Fruit fly (Drosophila melanogaster) whole organism, embryonic: ENCODE data around the gene Mpc1.
A peak's percentile ranks its signal among the peaks of the same experiment; 100 is the strongest.

Source experiments
- Adf1 ChIP-seq: fragments of 200-800 bp; sonication (Bioruptor generic); IDR thresholded peaks from 2 replicates; pipeline ENCODE4 v1.3.6; 2022; ENCODE audit warnings: missing biosample characterization, missing genetic modification characterization
- B-H1 ChIP-seq: fragments of 200-800 bp; sonication (Bioruptor generic); IDR thresholded peaks from 3 replicates; pipeline ENCODE4 v1.3.6; 2022; ENCODE audit warnings: missing biosample characterization, missing genetic modification characterization
- C15 ChIP-seq: fragments of 200-800 bp; sonication (Bioruptor generic); IDR thresholded peaks from 3 replicates; pipeline ENCODE4 v1.3.6; 2022; ENCODE audit warnings: missing biosample characterization, missing genetic modification characterization
- CG10565 ChIP-seq: fragments of 200-800 bp; sonication (Bioruptor generic); optimal IDR thresholded peaks from 3 replicates; lab custom pipeline; 2016; ENCODE audit warnings: missing biosample characterization, mild to moderate bottlenecking, missing genetic modification characterization
- CG12659 ChIP-seq: fragments of 200-800 bp; sonication (Bioruptor generic); optimal IDR thresholded peaks from 3 replicates; lab custom pipeline; 2017; ENCODE audit warnings: mild to moderate bottlenecking, missing biosample characterization, missing genetic modification reagents, missing genetic modification characterization
- CG15269 ChIP-seq: fragments of 200-800 bp; sonication (Bioruptor generic); optimal IDR thresholded peaks from 2 replicates; lab custom pipeline; 2018; ENCODE audit warnings: missing biosample characterization, mild to moderate bottlenecking, missing genetic modification characterization, moderate library complexity
- CG17359 ChIP-seq: fragments of 200-800 bp; sonication (Bioruptor generic); optimal IDR thresholded peaks from 3 replicates; lab custom pipeline; 2018; ENCODE audit warnings: missing biosample characterization, mild to moderate bottlenecking, missing genetic modification characterization, moderate library complexity
- CG2116 ChIP-seq: fragments of 200-800 bp; sonication (Bioruptor generic); optimal IDR thresholded peaks from 3 replicates; lab custom pipeline; 2018; ENCODE audit warnings: missing biosample characterization, mild to moderate bottlenecking, missing genetic modification characterization
- CG30020 ChIP-seq: fragments of 200-800 bp; optimal IDR thresholded peaks from 2 replicates; lab custom pipeline; 2019; ENCODE audit warnings: missing biosample characterization, mild to moderate bottlenecking, missing genetic modification characterization, moderate library complexity
- CG32767 ChIP-seq: fragments of 200-800 bp; sonication (Bioruptor generic); IDR thresholded peaks from 2 replicates; pipeline ENCODE4 v1.3.6; 2022; ENCODE audit warnings: missing biosample characterization, missing genetic modification characterization
- CG33213 ChIP-seq: fragments of 200-800 bp; sonication (Bioruptor generic); optimal IDR thresholded peaks from 3 replicates; lab custom pipeline; 2016; ENCODE audit warnings: missing biosample characterization, missing genetic modification characterization
- CG4282 ChIP-seq: fragments of 200-800 bp; sonication (Bioruptor generic); optimal IDR thresholded peaks from 2 replicates; lab custom pipeline; 2016; ENCODE audit warnings: missing biosample characterization, missing genetic modification characterization
- CG4360 ChIP-seq: fragments of 200-800 bp; sonication (Bioruptor generic); IDR thresholded peaks from 2 replicates; pipeline ENCODE4 v1.3.6; 2022; ENCODE audit warnings: missing biosample characterization, missing genetic modification characterization
- CG5180 ChIP-seq: fragments of 200-800 bp; sonication (Bioruptor generic); optimal IDR thresholded peaks from 3 replicates; lab custom pipeline; 2017; ENCODE audit warnings: missing biosample characterization, missing genetic modification characterization, mild to moderate bottlenecking, moderate library complexity, missing genetic modification reagents
- CG7839 ChIP-seq: fragments of 200-800 bp; sonication (Bioruptor generic); optimal IDR thresholded peaks from 3 replicates; lab custom pipeline; 2018; ENCODE audit warnings: missing biosample characterization, mild to moderate bottlenecking, missing genetic modification characterization, moderate library complexity
- CG8089 ChIP-seq: fragments of 200-800 bp; sonication (Bioruptor generic); optimal IDR thresholded peaks from 3 replicates; lab custom pipeline; 2016; ENCODE audit warnings: missing biosample characterization, missing genetic modification characterization
- CG8281 ChIP-seq: fragments of 200-800 bp; sonication (Bioruptor generic); optimal IDR thresholded peaks from 2 replicates; lab custom pipeline; 2018; ENCODE audit warnings: missing biosample characterization, mild to moderate bottlenecking, missing genetic modification characterization, moderate library complexity
- CG8765 ChIP-seq: fragments of 200-800 bp; sonication (Bioruptor generic); IDR thresholded peaks from 2 replicates; pipeline ENCODE4 v1.3.6; 2022; ENCODE audit warnings: missing biosample characterization, missing genetic modification characterization
- CG9727 ChIP-seq: fragments of 200-800 bp; sonication (Bioruptor generic); optimal IDR thresholded peaks from 3 replicates; lab custom pipeline; 2017; ENCODE audit warnings: missing biosample characterization, mild to moderate bottlenecking, missing genetic modification characterization
- Dip2 ChIP-seq: fragments of 200-800 bp; sonication (Bioruptor generic); IDR thresholded peaks from 2 replicates; pipeline ENCODE4 v1.3.6; 2022; ENCODE audit warnings: missing biosample characterization, missing genetic modification characterization
- Dp ChIP-seq: fragments of 200-800 bp; sonication (Bioruptor generic); optimal IDR thresholded peaks from 2 replicates; lab custom pipeline; 2018; ENCODE audit warnings: missing biosample characterization, mild to moderate bottlenecking, missing genetic modification characterization, moderate library complexity
- Fer3 ChIP-seq: fragments of 200-800 bp; sonication (Bioruptor generic); optimal IDR thresholded peaks from 2 replicates; lab custom pipeline; 2018; ENCODE audit warnings: missing biosample characterization, mild to moderate bottlenecking, missing genetic modification characterization, moderate library complexity
- HLH3B ChIP-seq: fragments of 200-800 bp; sonication (Bioruptor generic); IDR thresholded peaks from 2 replicates; pipeline ENCODE4 v1.3.6; 2022; ENCODE audit warnings: missing biosample characterization, missing genetic modification characterization
- Lhr ChIP-seq: fragments of 200-800 bp; sonication (Bioruptor generic); optimal IDR thresholded peaks from 3 replicates; lab custom pipeline; 2017; ENCODE audit warnings: mild to moderate bottlenecking, missing biosample characterization, missing genetic modification reagents, missing genetic modification characterization
- Max ChIP-seq: fragments of 200-800 bp; sonication (Bioruptor generic); optimal IDR thresholded peaks from 2 replicates; lab custom pipeline; 2016; ENCODE audit warnings: missing biosample characterization, mild to moderate bottlenecking, missing genetic modification characterization
- Mes4 ChIP-seq: fragments of 200-800 bp; sonication (Bioruptor generic); optimal IDR thresholded peaks from 2 replicates; lab custom pipeline; 2016; ENCODE audit warnings: missing biosample characterization, missing genetic modification characterization
- Side ChIP-seq: fragments of 200-800 bp; sonication (Bioruptor generic); optimal IDR thresholded peaks from 2 replicates; lab custom pipeline; 2016; ENCODE audit warnings: missing biosample characterization, missing genetic modification characterization
- bowl ChIP-seq: fragments of 200-800 bp; sonication (Bioruptor generic); IDR thresholded peaks from 2 replicates; pipeline ENCODE4 v1.3.6; 2022; ENCODE audit warnings: missing biosample characterization, missing genetic modification characterization
- chn ChIP-seq: fragments of 200-800 bp; sonication (Bioruptor generic); optimal IDR thresholded peaks from 2 replicates; lab custom pipeline; 2016; ENCODE audit warnings: missing biosample characterization, missing genetic modification characterization
- croc ChIP-seq: fragments of 200-800 bp; sonication (Bioruptor generic); conservative IDR thresholded peaks from 3 replicates; pipeline ENCODE4 v1.3.6; 2022; ENCODE audit warnings: missing biosample characterization, missing genetic modification characterization
- ewg ChIP-seq: fragments of 200-800 bp; sonication (Bioruptor generic); optimal IDR thresholded peaks from 3 replicates; lab custom pipeline; 2017; ENCODE audit warnings: mild to moderate bottlenecking, missing biosample characterization, missing genetic modification reagents, missing genetic modification characterization
- fd102C ChIP-seq: fragments of 200-800 bp; sonication (Bioruptor generic); optimal IDR thresholded peaks from 2 replicates; lab custom pipeline; 2018; ENCODE audit warnings: missing biosample characterization, mild to moderate bottlenecking, missing genetic modification characterization, moderate library complexity
- fd3F ChIP-seq: fragments of 200-800 bp; sonication (Bioruptor generic); optimal IDR thresholded peaks from 2 replicates; lab custom pipeline; 2018; ENCODE audit warnings: missing biosample characterization, mild to moderate bottlenecking, missing genetic modification characterization, moderate library complexity
- gsb-n ChIP-seq: fragments of 200-800 bp; sonication (Bioruptor generic); optimal IDR thresholded peaks from 3 replicates; lab custom pipeline; 2018; ENCODE audit warnings: missing biosample characterization, mild to moderate bottlenecking, missing genetic modification characterization
- h ChIP-seq: fragments of >200 bp; optimal IDR thresholded peaks from 2 replicates; lab custom pipeline; 2017
- her ChIP-seq: fragments of 200-800 bp; sonication (Bioruptor generic); optimal IDR thresholded peaks from 2 replicates; lab custom pipeline; 2016; ENCODE audit warnings: missing biosample characterization, missing genetic modification characterization
- ind ChIP-seq: fragments of 200-800 bp; sonication (Bioruptor generic); optimal IDR thresholded peaks from 3 replicates; lab custom pipeline; 2016; ENCODE audit warnings: missing biosample characterization, missing genetic modification characterization
- jigr1 ChIP-seq: fragments of 200-800 bp; sonication (Bioruptor generic); IDR thresholded peaks from 3 replicates; pipeline ENCODE4 v1.3.6; 2022; ENCODE audit warnings: missing biosample characterization, missing genetic modification characterization
- jumu ChIP-seq: fragments of 200-800 bp; sonication (Bioruptor generic); optimal IDR thresholded peaks from 3 replicates; lab custom pipeline; 2016; ENCODE audit warnings: missing biosample characterization, missing genetic modification characterization
- knrl ChIP-seq: fragments of 200-800 bp; sonication (Bioruptor generic); IDR thresholded peaks from 3 replicates; pipeline ENCODE4 v1.3.6; 2022; ENCODE audit warnings: missing biosample characterization, missing genetic modification characterization; ENCODE audit not compliant: partially characterized antibody
- lbe ChIP-seq: fragments of 200-800 bp; sonication (Bioruptor generic); optimal IDR thresholded peaks from 2 replicates; lab custom pipeline; 2016; ENCODE audit warnings: missing biosample characterization, mild to moderate bottlenecking, missing genetic modification characterization
- phol ChIP-seq: fragments of 200-800 bp; sonication (Bioruptor generic); optimal IDR thresholded peaks from 3 replicates; lab custom pipeline; 2018; ENCODE audit warnings: missing biosample characterization, mild to moderate bottlenecking, missing genetic modification characterization, moderate library complexity
- pros ChIP-seq: fragments of 200-800 bp; sonication (Bioruptor generic); optimal IDR thresholded peaks from 3 replicates; lab custom pipeline; 2019; ENCODE audit warnings: missing biosample characterization, mild to moderate bottlenecking, missing genetic modification characterization, moderate library complexity
- pzg ChIP-seq: fragments of 200-800 bp; sonication (Bioruptor generic); optimal IDR thresholded peaks from 3 replicates; lab custom pipeline; 2018; ENCODE audit warnings: missing biosample characterization, mild to moderate bottlenecking, missing genetic modification characterization, moderate library complexity
- salm ChIP-seq: fragments of 200-800 bp; sonication (Bioruptor generic); optimal IDR thresholded peaks from 2 replicates; lab custom pipeline; 2018; ENCODE audit warnings: missing biosample characterization, mild to moderate bottlenecking, missing genetic modification characterization
- stc ChIP-seq: fragments of 200-800 bp; sonication (Bioruptor generic); IDR thresholded peaks from 2 replicates; pipeline ENCODE4 v1.3.6; 2022; ENCODE audit warnings: missing biosample characterization, missing genetic modification characterization
- ttk ChIP-seq: fragments of 200-800 bp; sonication (Bioruptor generic); IDR thresholded peaks from 2 replicates; pipeline ENCODE4 v2.1.2; 2022; ENCODE audit warnings: missing biosample characterization, missing genetic modification characterization
- tx ChIP-seq: fragments of 200-800 bp; sonication (Bioruptor generic); optimal IDR thresholded peaks from 2 replicates; lab custom pipeline; 2016; ENCODE audit warnings: missing biosample characterization, missing genetic modification characterization
- yki ChIP-seq: fragments of >200 bp; optimal IDR thresholded peaks from 3 replicates; lab custom pipeline; 2018
- zfh2 ChIP-seq: fragments of 200-800 bp; sonication (Bioruptor generic); optimal IDR thresholded peaks from 2 replicates; lab custom pipeline; 2016; ENCODE audit warnings: missing biosample characterization, missing genetic modification characterization

The Mpc1 gene

DNA sequence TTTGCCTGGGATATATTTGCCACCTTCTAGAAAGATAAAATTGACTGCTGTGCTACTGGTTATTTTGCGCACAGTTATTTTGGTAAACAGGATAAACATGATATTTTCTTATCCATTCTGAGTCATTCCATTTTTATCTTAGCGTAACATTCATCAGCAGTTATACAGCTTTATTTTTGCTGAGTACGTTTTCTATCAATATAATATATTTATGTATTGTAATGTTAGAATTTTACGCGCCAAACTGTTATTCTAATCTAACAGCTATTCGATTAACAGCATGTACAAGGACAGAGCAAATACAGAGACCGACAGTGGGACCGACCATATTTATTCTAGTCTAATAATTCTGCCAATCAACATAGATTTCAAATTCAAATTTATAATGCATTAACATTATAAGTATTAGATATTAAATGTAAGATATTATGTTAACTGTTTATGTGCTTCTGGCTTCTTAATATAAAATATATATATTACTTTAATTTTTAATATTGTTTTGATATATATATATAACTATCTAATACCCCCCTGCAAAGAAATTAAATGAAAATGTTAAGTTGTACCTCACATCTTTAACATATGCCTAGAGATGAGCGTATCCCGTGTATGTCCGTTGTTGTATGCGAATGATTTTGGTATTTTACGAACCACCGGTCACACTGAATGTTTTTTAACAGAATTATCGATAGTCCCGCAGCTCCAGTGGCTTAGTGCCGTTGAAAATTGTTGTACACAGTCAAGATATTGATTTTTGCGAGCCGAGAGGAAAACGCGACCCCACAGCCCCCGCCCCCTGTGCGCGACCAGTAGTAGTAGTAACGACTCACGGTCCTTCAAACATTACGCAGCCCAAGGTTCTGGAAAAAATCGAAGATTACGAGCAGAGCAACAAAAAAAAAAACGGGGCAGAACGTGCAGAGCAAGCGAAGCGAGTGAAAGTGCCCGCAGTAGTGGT is 22.3 kb downstream of the Mpc1 start, which contains the start of gene EndoA (continued):
- no peak for TF ChIP-seq Max (GFP tag; lab: Kevin White, UChicago)
- no peak for TF ChIP-seq fd102C (GFP tag; lab: Kevin White, UChicago)
- TF ChIP-seq jumu, result peak; percentile 16
- 0 out of 2 replicates have a peak, but pooled peaks have one; percentile 42 for TF ChIP-seq HLH3B
- TF ChIP-seq CG33213 (GFP tag; lab: Kevin White, UChicago), result no peak
- peak; percentile 44 for TF ChIP-seq zfh2 (GFP tag; lab: Kevin White, UChicago)
- TF ChIP-seq CG17359 (tag; lab: Kevin White, UChicago), result peak; percentile 42
- TF ChIP-seq ind (GFP tag; lab: Kevin White, UChicago), result peak; percentile 28
- peak; percentile 67 for TF ChIP-seq CG9727 (GFP tag; lab: Kevin White, UChicago)
- TF ChIP-seq CG8765 (GFP tag; lab: Robert Waterston, UW), result no peak
- TF ChIP-seq yki (lab: Kevin White, UChicago), result no peak
- peak; percentile 41 for TF ChIP-seq Fer3
- TF ChIP-seq ttk (GFP tag; lab: Robert Waterston, UW), result no peak
- TF ChIP-seq Mes4 (GFP tag; lab: Kevin White, UChicago), result no peak
- no peak for TF ChIP-seq Dip2 (GFP tag; lab: Robert Waterston, UW)
- no peak for TF ChIP-seq C15 (GFP tag; lab: Robert Waterston, UW)
- peak; percentile 88 for TF ChIP-seq CG32767 (GFP tag; lab: Robert Waterston, UW)
- no peak for TF ChIP-seq croc (GFP tag; lab: Robert Waterston, UW)
- peak; percentile 65 for TF ChIP-seq CG2116 (GFP tag; lab: Kevin White, UChicago)
- TF ChIP-seq Lhr (GFP tag; lab: Kevin White, UChicago), result peak; percentile 56
- peak; percentile 54 for TF ChIP-seq Adf1 (GFP tag; lab: Robert Waterston, UW)
- TF ChIP-seq CG30020 (tag; lab: Kevin White, UChicago), result peak; percentile 47
- TF ChIP-seq bowl, result no peak
- TF ChIP-seq phol (tag; lab: Kevin White, UChicago), result peak; percentile 59
- TF ChIP-seq pzg (GFP tag; lab: Kevin White, UChicago), result peak; percentile 92
- peak; percentile 6 for TF ChIP-seq fd3F
- TF ChIP-seq gsb-n (tag; lab: Kevin White, UChicago), result peak; percentile 65
- TF ChIP-seq h (lab: Kevin White, UChicago), result no peak
- TF ChIP-seq CG8089 (GFP tag; lab: Kevin White, UChicago), result no peak
- TF ChIP-seq stc (GFP tag; lab: Robert Waterston, UW), result no peak
- TF ChIP-seq Side (GFP tag; lab: Kevin White, UChicago), result no peak
- TF ChIP-seq CG8281 (tag; lab: Kevin White, UChicago), result peak; percentile 27
- no peak for TF ChIP-seq CG5180
- no peak for TF ChIP-seq her (GFP tag; lab: Kevin White, UChicago)
- no peak for TF ChIP-seq chn (GFP tag; lab: Kevin White, UChicago)
- TF ChIP-seq knrl (GFP tag; lab: Robert Waterston, UW), result peak; percentile 74
- no peak for TF ChIP-seq ewg (GFP tag; lab: Kevin White, UChicago)
- no peak for TF ChIP-seq CG10565 (GFP tag; lab: Kevin White, UChicago)
- no peak for TF ChIP-seq salm
- no peak for TF ChIP-seq tx (GFP tag; lab: Kevin White, UChicago)
- TF ChIP-seq CG4282 (GFP tag; lab: Kevin White, UChicago), result no peak
- no peak for TF ChIP-seq lbe (GFP tag; lab: Kevin White, UChicago)
- TF ChIP-seq CG7839 (tag; lab: Kevin White, UChicago), result peak; percentile 65
- no peak for TF ChIP-seq B-H1 (GFP tag; lab: Robert Waterston, UW)
- no peak for TF ChIP-seq jigr1 (GFP tag; lab: Robert Waterston, UW)
- TF ChIP-seq CG4360 (GFP tag; lab: Robert Waterston, UW), result no peak
- peak; percentile 53 for TF ChIP-seq Dp
- no peak for TF ChIP-seq pros (GFP tag; lab: Kevin White, UChicago)
- peak; percentile 60 for TF ChIP-seq CG15269 (tag; lab: Kevin White, UChicago)
- TF ChIP-seq CG12659 (GFP tag; lab: Kevin White, UChicago), result peak; percentile 83
